Worm (Caenorhabditis elegans) whole organism, L2 larva: ENCODE measurements around the gene sut-1.

Experiments
- C34F6.9 ChIP-seq: fragments of 150-350 bp; optimal IDR thresholded peaks from 2 replicates; lab custom pipeline; 2014; ENCODE audit warnings: missing biosample characterization, missing genetic modification characterization
- F13H6.1 ChIP-seq: sonication (generic microtip); optimal IDR thresholded peaks from 2 replicates; lab custom pipeline; 2016; ENCODE audit warnings: missing genetic modification characterization, missing compliant biosample characterization
- R02D3.7 ChIP-seq: fragments of 150-350 bp; optimal IDR thresholded peaks from 2 replicates; lab custom pipeline; 2014; ENCODE audit warnings: missing biosample characterization, missing genetic modification characterization
- ZK546.5 ChIP-seq: sonication (generic microtip); optimal IDR thresholded peaks from 2 replicates; lab custom pipeline; 2017; ENCODE audit warnings: missing biosample characterization, missing genetic modification characterization
- alr-1 ChIP-seq: fragments of 150-350 bp; optimal IDR thresholded peaks from 2 replicates; lab custom pipeline; 2014; ENCODE audit warnings: missing biosample characterization, missing genetic modification characterization
- aly-2 ChIP-seq: fragments of 150-350 bp; optimal IDR thresholded peaks from 2 replicates; lab custom pipeline; 2014; ENCODE audit warnings: missing biosample characterization, missing genetic modification characterization
- blmp-1 ChIP-seq: sonication (generic microtip); optimal IDR thresholded peaks from 2 replicates; lab custom pipeline; 2017; ENCODE audit warnings: missing genetic modification characterization, mild to moderate bottlenecking, missing compliant biosample characterization, antibody characterized with exemption, moderate library complexity; ENCODE audit not compliant: insufficient read depth
- ceh-16 ChIP-seq: fragments of 150-350 bp; optimal IDR thresholded peaks from 2 replicates; lab custom pipeline; 2014; ENCODE audit warnings: missing biosample characterization, missing genetic modification characterization
- crh-2 ChIP-seq: sonication (generic microtip); optimal IDR thresholded peaks from 2 replicates; lab custom pipeline; 2017; ENCODE audit warnings: missing biosample characterization, missing genetic modification characterization
- dmd-4 ChIP-seq: sonication (generic microtip); optimal IDR thresholded peaks from 2 replicates; lab custom pipeline; 2017; ENCODE audit warnings: missing biosample characterization, missing genetic modification characterization
- egl-27 ChIP-seq: sonication (generic microtip); optimal IDR thresholded peaks from 3 replicates; lab custom pipeline; 2017; ENCODE audit warnings: missing biosample characterization, missing genetic modification reagents, missing genetic modification characterization
- elt-1 ChIP-seq: fragments of 150-350 bp; optimal IDR thresholded peaks from 2 replicates; lab custom pipeline; 2014; ENCODE audit warnings: missing biosample characterization, missing genetic modification characterization
- fos-1 ChIP-seq: fragments of 150-350 bp; optimal IDR thresholded peaks from 2 replicates; lab custom pipeline; 2014; ENCODE audit warnings: missing biosample characterization, missing genetic modification characterization
- lin-11 ChIP-seq: fragments of 150-350 bp; sonication (generic microtip); optimal IDR thresholded peaks from 2 replicates; lab custom pipeline; 2014; ENCODE audit warnings: missing biosample characterization, missing genetic modification characterization, inconsistent platforms, mixed read lengths
- lin-13 ChIP-seq: fragments of 150-350 bp; optimal IDR thresholded peaks from 2 replicates; lab custom pipeline; 2014; ENCODE audit warnings: missing biosample characterization, missing genetic modification reagents, missing genetic modification characterization
- lin-39 ChIP-seq: fragments of 150-350 bp; optimal IDR thresholded peaks from 2 replicates; lab custom pipeline; 2014; ENCODE audit warnings: missing biosample characterization, missing genetic modification reagents, missing genetic modification characterization
- lsy-2 ChIP-seq, 2 experiments: fragments of 150-350 bp in 1 of 2; sonication (generic microtip) in 1 of 2; optimal IDR thresholded peaks; 2 replicates each; lab custom pipeline; 2014 to 2017; ENCODE audit warnings: missing biosample characterization in 2 of 2, missing genetic modification characterization in 2 of 2
- mbf-1 ChIP-seq: sonication (generic microtip); optimal IDR thresholded peaks from 2 replicates; lab custom pipeline; 2017; ENCODE audit warnings: missing biosample characterization, missing genetic modification characterization
- mdl-1 ChIP-seq, 2 experiments: fragments of 150-350 bp in 1 of 2; sonication (generic microtip) in 1 of 2; optimal IDR thresholded peaks; 2 replicates each; lab custom pipeline; 2017; ENCODE audit warnings: missing biosample characterization in 2 of 2, missing genetic modification characterization in 2 of 2
- nhr-11 ChIP-seq: fragments of 150-350 bp; optimal IDR thresholded peaks from 2 replicates; lab custom pipeline; 2014; ENCODE audit warnings: missing biosample characterization, missing genetic modification characterization
- nhr-12 ChIP-seq: fragments of 150-350 bp; optimal IDR thresholded peaks from 2 replicates; lab custom pipeline; 2014; ENCODE audit warnings: missing biosample characterization, missing genetic modification characterization
- nhr-129 ChIP-seq: fragments of 150-350 bp; optimal IDR thresholded peaks from 2 replicates; lab custom pipeline; 2014; ENCODE audit warnings: missing biosample characterization, missing genetic modification characterization
- nhr-21 ChIP-seq: fragments of 150-350 bp; optimal IDR thresholded peaks from 2 replicates; lab custom pipeline; 2014; ENCODE audit warnings: missing biosample characterization, missing genetic modification characterization
- nhr-237 ChIP-seq: fragments of 150-350 bp; optimal IDR thresholded peaks from 2 replicates; lab custom pipeline; 2014; ENCODE audit warnings: missing biosample characterization, missing genetic modification characterization
- nhr-25 ChIP-seq: fragments of 150-350 bp; sonication (generic microtip); optimal IDR thresholded peaks from 3 replicates; lab custom pipeline; 2014; ENCODE audit warnings: missing biosample characterization, missing genetic modification characterization
- nhr-77 ChIP-seq: fragments of 150-350 bp; optimal IDR thresholded peaks from 2 replicates; lab custom pipeline; 2014; ENCODE audit warnings: missing biosample characterization, missing genetic modification characterization
- sem-4 ChIP-seq: fragments of 150-350 bp; optimal IDR thresholded peaks from 2 replicates; lab custom pipeline; 2014; ENCODE audit warnings: missing biosample characterization, missing genetic modification reagents, missing genetic modification characterization
- sma-9 ChIP-seq, 2 experiments: fragments of 150-350 bp in 1 of 2; sonication (generic microtip) in 1 of 2; optimal IDR thresholded peaks; 2 replicates each; lab custom pipeline; 2014 to 2016; ENCODE audit warnings: missing genetic modification characterization in 2 of 2, mild to moderate bottlenecking in 1 of 2, missing biosample characterization in 1 of 2, missing compliant biosample characterization in 1 of 2, missing genetic modification reagents in 1 of 2, moderate library complexity in 1 of 2
- unc-39 ChIP-seq: fragments of 150-350 bp; optimal IDR thresholded peaks from 2 replicates; lab custom pipeline; 2014; ENCODE audit warnings: missing biosample characterization, missing genetic modification characterization
- unc-55 ChIP-seq: fragments of 150-350 bp; sonication (generic microtip); optimal IDR thresholded peaks from 3 replicates; lab custom pipeline; 2014; ENCODE audit warnings: missing biosample characterization, missing genetic modification reagents, missing genetic modification characterization
- zag-1 ChIP-seq: fragments of 150-350 bp; optimal IDR thresholded peaks from 2 replicates; lab custom pipeline; 2014; ENCODE audit warnings: missing biosample characterization, missing genetic modification characterization
- ztf-1 ChIP-seq: fragments of 200-800 bp; sonication (Bioruptor generic); conservative IDR thresholded peaks from 2 replicates; pipeline ENCODE4 v1.3.6; 2022; ENCODE audit warnings: missing genetic modification characterization, missing compliant biosample characterization
- ztf-11 ChIP-seq: sonication (generic microtip); optimal IDR thresholded peaks from 2 replicates; lab custom pipeline; 2017; ENCODE audit warnings: missing biosample characterization, missing genetic modification characterization
- ztf-4 ChIP-seq: fragments of 150-350 bp; optimal IDR thresholded peaks from 2 replicates; lab custom pipeline; 2014; ENCODE audit warnings: missing biosample characterization, missing genetic modification characterization

Gene sut-1

DNA sequence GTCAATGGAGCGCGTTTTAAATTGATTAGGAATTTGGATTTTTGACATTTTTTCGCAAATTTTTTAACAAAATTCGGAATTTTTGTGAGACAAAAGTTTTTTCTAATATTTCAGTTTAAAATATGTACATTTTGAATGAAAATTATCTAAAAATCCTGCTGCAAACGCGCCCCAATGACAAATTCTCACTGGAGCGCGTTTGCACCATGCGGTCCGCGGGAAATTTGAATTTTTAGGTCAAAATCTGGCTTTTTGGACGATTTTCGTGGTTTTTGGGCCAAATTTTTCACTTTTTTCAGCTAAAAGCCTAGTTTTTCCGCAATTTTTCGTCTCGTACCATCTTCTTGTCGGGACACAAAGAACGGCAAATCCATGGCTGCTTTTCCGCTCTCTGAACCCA is 9.7 kb upstream of the sut-1 start:
- TF ChIP-seq F13H6.1 (tag; lab: Kevin White, UChicago) (no peak), ceh-16 (tag; lab: Kevin White, UChicago) (no peak), lsy-2 (tag; optimal IDR thresholded peaks at IDR 0.05; lab: Kevin White, UChicago) (no peak), nhr-12 (tag; lab: Kevin White, UChicago) (no peak), nhr-77 (no peak), elt-1 (tag; lab: Kevin White, UChicago) (no peak), mbf-1 (tag; lab: Kevin White, UChicago) (no peak), nhr-237 (tag; lab: Kevin White, UChicago) (no peak), crh-2 (no peak), sem-4 (no peak), lin-39 (tag; lab: Kevin White, UChicago) (no peak), ztf-11 (tag; lab: Kevin White, UChicago) (no peak), nhr-129 (tag; lab: Kevin White, UChicago) (no peak), ztf-4 (tag; lab: Kevin White, UChicago) (no peak), fos-1 (tag; lab: Kevin White, UChicago) (no peak), lin-13 (GFP tag; lab: Kevin White, UChicago) (no peak)

DNA sequence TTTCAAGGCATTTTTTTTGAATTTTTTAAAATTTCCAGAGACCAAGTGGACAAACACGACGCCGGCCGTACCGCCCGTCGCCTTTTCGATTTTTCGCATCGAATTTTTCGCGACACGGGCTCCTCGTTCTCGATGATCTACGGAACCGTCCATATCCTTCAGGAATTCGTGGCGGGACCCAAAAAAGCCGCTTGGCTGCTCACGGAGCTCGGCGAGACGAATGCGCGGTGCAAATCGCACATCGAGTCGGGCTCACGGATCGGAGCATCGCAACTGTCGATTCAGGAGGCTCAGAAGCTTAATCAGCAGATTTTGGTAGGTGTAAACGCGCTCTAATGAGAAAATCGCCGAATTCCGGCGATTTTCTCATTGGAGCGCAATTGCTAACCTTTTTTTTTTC is 8.8 kb upstream of the sut-1 start:
- TF ChIP-seq R02D3.7 (tag; lab: Kevin White, UChicago): no peak
- no peak for TF ChIP-seq nhr-237 (tag; lab: Kevin White, UChicago)
- TF ChIP-seq ztf-4 (tag; lab: Kevin White, UChicago): no peak
- TF ChIP-seq elt-1 (tag; lab: Kevin White, UChicago): no peak
- TF ChIP-seq lin-13 (GFP tag; lab: Kevin White, UChicago): no peak
- no peak for TF ChIP-seq nhr-11 (tag; lab: Kevin White, UChicago)
- TF ChIP-seq nhr-77: no peak
- TF ChIP-seq unc-55 (GFP tag; lab: Kevin White, UChicago): no peak
- TF ChIP-seq ztf-1 (GFP tag; lab: Robert Waterston, UW): no peak
- TF ChIP-seq fos-1 (tag; lab: Kevin White, UChicago): no peak
- TF ChIP-seq alr-1 (tag; lab: Kevin White, UChicago): no peak
- no peak for TF ChIP-seq crh-2
- TF ChIP-seq unc-39 (tag; lab: Kevin White, UChicago): no peak
- no peak for TF ChIP-seq nhr-25 (tag; lab: Kevin White, UChicago)
- TF ChIP-seq C34F6.9 (tag; lab: Kevin White, UChicago): no peak
- no peak for TF ChIP-seq lin-11 (tag; lab: Kevin White, UChicago)
- no peak for TF ChIP-seq sem-4
- TF ChIP-seq mbf-1 (tag; lab: Kevin White, UChicago): no peak
- TF ChIP-seq zag-1 (tag; lab: Kevin White, UChicago): no peak
- no peak for TF ChIP-seq lsy-2 (tag; optimal IDR thresholded peaks at IDR 0.05; lab: Kevin White, UChicago)
- TF ChIP-seq, all 48 proteins: peak for 0

DNA sequence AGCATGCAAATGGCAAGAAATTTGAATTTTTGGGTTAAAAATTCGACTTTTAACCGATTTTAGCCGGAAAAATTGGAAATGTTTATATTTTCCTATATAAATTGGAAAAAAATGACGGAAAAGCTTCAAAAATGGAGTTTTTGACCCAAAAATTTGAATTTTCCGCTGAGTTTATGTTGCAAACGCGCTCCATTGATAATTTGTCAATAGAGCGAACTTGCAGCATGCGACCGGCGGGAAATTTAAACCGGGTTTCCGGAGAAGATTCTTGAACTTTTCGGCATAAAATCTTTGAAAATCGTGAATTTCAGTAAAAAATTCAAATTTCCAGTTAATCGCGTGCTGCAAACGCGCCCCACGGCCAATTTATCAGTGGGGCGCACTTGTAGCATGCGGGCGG is 8.3 kb upstream of the sut-1 start:
- no peak for TF ChIP-seq egl-27 (tag; lab: Kevin White, UChicago)
- TF ChIP-seq aly-2 (tag; lab: Kevin White, UChicago): no peak
- TF ChIP-seq nhr-129 (tag; lab: Kevin White, UChicago): no peak
- no peak for TF ChIP-seq fos-1 (tag; lab: Kevin White, UChicago)
- no peak for TF ChIP-seq ztf-1 (GFP tag; lab: Robert Waterston, UW)
- no peak for TF ChIP-seq lin-39 (tag; lab: Kevin White, UChicago)
- no peak for TF ChIP-seq blmp-1 (tag; lab: Kevin White, UChicago)
- no peak for TF ChIP-seq mbf-1 (tag; lab: Kevin White, UChicago)
- no peak for TF ChIP-seq mdl-1 (tag; optimal IDR thresholded peaks at IDR 0.05; lab: Kevin White, UChicago)
- TF ChIP-seq F13H6.1 (tag; lab: Kevin White, UChicago): no peak
- no peak for TF ChIP-seq ceh-16 (tag; lab: Kevin White, UChicago)
- TF ChIP-seq elt-1 (tag; lab: Kevin White, UChicago): no peak
- TF ChIP-seq crh-2: no peak
- TF ChIP-seq nhr-77: no peak

DNA sequence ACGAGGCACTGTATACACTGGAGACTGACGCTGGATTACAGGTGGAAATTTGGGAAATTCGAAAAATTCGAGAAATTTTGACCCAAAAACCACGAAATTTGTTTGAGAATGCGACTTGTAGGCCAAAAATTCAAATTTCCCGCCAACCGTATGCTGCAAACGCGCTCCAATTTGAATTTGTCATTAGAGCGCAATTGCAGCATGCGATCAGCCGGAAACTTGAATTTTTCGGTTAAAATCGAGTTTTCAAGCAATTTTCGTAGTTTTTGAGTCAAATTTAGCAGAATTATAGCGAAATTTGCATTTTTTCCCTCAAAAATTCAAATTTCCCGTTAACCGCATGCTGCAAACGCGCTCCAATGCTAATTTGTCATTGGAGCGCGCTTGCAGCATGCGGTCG is 7.2 kb upstream of the sut-1 start:
- TF ChIP-seq ztf-11 (tag; lab: Kevin White, UChicago) (no peak), unc-55 (GFP tag; lab: Kevin White, UChicago) (no peak), F13H6.1 (tag; lab: Kevin White, UChicago) (no peak), nhr-21 (no peak), lin-13 (GFP tag; lab: Kevin White, UChicago) (no peak), ZK546.5 (tag; lab: Kevin White, UChicago) (no peak), sma-9 (GFP tag; optimal IDR thresholded peaks at IDR 0.05; lab: Kevin White, UChicago) (no peak), sma-9 (tag; optimal IDR thresholded peaks at IDR 0.05; lab: Kevin White, UChicago) (no peak), crh-2 (no peak), fos-1 (tag; lab: Kevin White, UChicago) (no peak), zag-1 (tag; lab: Kevin White, UChicago) (no peak), nhr-12 (tag; lab: Kevin White, UChicago) (no peak), nhr-25 (tag; lab: Kevin White, UChicago) (no peak), sem-4 (no peak), nhr-11 (tag; lab: Kevin White, UChicago) (no peak), dmd-4 (tag; lab: Kevin White, UChicago) (no peak)
